Fruit fly (Drosophila melanogaster) whole organism, embryonic: ENCODE measurements around the gene Nsf2.

Experiments
- Antp ChIP-seq: fragments of 200-800 bp; sonication (Bioruptor generic); optimal IDR thresholded peaks from 3 replicates; lab custom pipeline; 2016; ENCODE audit warnings: missing biosample characterization, missing genetic modification characterization
- CG10274 ChIP-seq: fragments of 200-800 bp; sonication (Bioruptor generic); optimal IDR thresholded peaks from 3 replicates; lab custom pipeline; 2017; ENCODE audit warnings: missing biosample characterization, mild to moderate bottlenecking, missing genetic modification characterization
- CG11247 ChIP-seq: fragments of 200-800 bp; sonication (Bioruptor generic); IDR thresholded peaks from 2 replicates; pipeline ENCODE4 v1.3.6; 2022; ENCODE audit warnings: missing biosample characterization, missing genetic modification characterization
- CG11560 ChIP-seq: fragments of 200-800 bp; sonication (Bioruptor generic); IDR thresholded peaks from 3 replicates; pipeline ENCODE4 v1.3.6; 2022; ENCODE audit warnings: missing biosample characterization, missing genetic modification characterization
- CG11696 ChIP-seq: fragments of 200-800 bp; sonication (Bioruptor generic); IDR thresholded peaks from 2 replicates; pipeline ENCODE4 v1.3.6; 2022; ENCODE audit warnings: missing biosample characterization, missing genetic modification characterization
- CG12219 ChIP-seq: fragments of 200-800 bp; sonication (Bioruptor generic); optimal IDR thresholded peaks from 3 replicates; lab custom pipeline; 2018; ENCODE audit warnings: missing biosample characterization, mild to moderate bottlenecking, missing genetic modification characterization
- CG15011 ChIP-seq: fragments of 200-800 bp; sonication (Bioruptor generic); optimal IDR thresholded peaks from 3 replicates; lab custom pipeline; 2018; ENCODE audit warnings: missing biosample characterization, mild to moderate bottlenecking, missing genetic modification characterization
- CG15073 ChIP-seq: fragments of 200-800 bp; sonication (Bioruptor generic); optimal IDR thresholded peaks from 2 replicates; lab custom pipeline; 2016; ENCODE audit warnings: missing biosample characterization, missing genetic modification characterization
- CG15514 ChIP-seq: fragments of 200-800 bp; sonication (Bioruptor generic); optimal IDR thresholded peaks from 3 replicates; lab custom pipeline; 2017; ENCODE audit warnings: missing biosample characterization, missing genetic modification characterization, mild to moderate bottlenecking, moderate library complexity, missing genetic modification reagents
- CG15601 ChIP-seq: fragments of 200-800 bp; sonication (Bioruptor generic); optimal IDR thresholded peaks from 3 replicates; lab custom pipeline; 2019; ENCODE audit warnings: missing biosample characterization, mild to moderate bottlenecking, missing genetic modification characterization, moderate library complexity
- CG1603 ChIP-seq: fragments of 200-800 bp; sonication (Bioruptor generic); optimal IDR thresholded peaks from 2 replicates; lab custom pipeline; 2019; ENCODE audit warnings: missing biosample characterization, mild to moderate bottlenecking, missing genetic modification characterization, moderate library complexity
- CG17359 ChIP-seq: fragments of 200-800 bp; sonication (Bioruptor generic); optimal IDR thresholded peaks from 3 replicates; lab custom pipeline; 2018; ENCODE audit warnings: missing biosample characterization, mild to moderate bottlenecking, missing genetic modification characterization, moderate library complexity
- CG18599 ChIP-seq: fragments of 200-800 bp; sonication (Bioruptor generic); optimal IDR thresholded peaks from 3 replicates; lab custom pipeline; 2017; ENCODE audit warnings: missing biosample characterization, missing genetic modification characterization, mild to moderate bottlenecking, moderate library complexity, missing genetic modification reagents
- CG31365 ChIP-seq: fragments of 200-800 bp; sonication (Bioruptor generic); optimal IDR thresholded peaks from 2 replicates; lab custom pipeline; 2018; ENCODE audit warnings: missing biosample characterization, mild to moderate bottlenecking, missing genetic modification characterization
- CG31388 ChIP-seq: fragments of 200-800 bp; sonication (Bioruptor generic); optimal IDR thresholded peaks from 2 replicates; lab custom pipeline; 2016; ENCODE audit warnings: missing biosample characterization, missing genetic modification characterization
- CG4707 ChIP-seq: fragments of 200-800 bp; sonication (Bioruptor generic); optimal IDR thresholded peaks from 2 replicates; lab custom pipeline; 2018; ENCODE audit warnings: missing biosample characterization, mild to moderate bottlenecking, missing genetic modification characterization, moderate library complexity
- CG4854 ChIP-seq: fragments of 200-800 bp; sonication (Bioruptor generic); optimal IDR thresholded peaks from 2 replicates; lab custom pipeline; 2016; ENCODE audit warnings: missing biosample characterization, missing genetic modification characterization, inconsistent platforms
- CG6175 ChIP-seq: fragments of 200-800 bp; sonication (Bioruptor generic); IDR thresholded peaks from 3 replicates; pipeline ENCODE4 v1.3.6; 2022; ENCODE audit warnings: missing biosample characterization, missing genetic modification characterization
- CG6254 ChIP-seq: fragments of 200-800 bp; sonication (Bioruptor generic); optimal IDR thresholded peaks from 3 replicates; lab custom pipeline; 2017; ENCODE audit warnings: mild to moderate bottlenecking, missing biosample characterization, missing genetic modification reagents, missing genetic modification characterization
- CG8478 ChIP-seq: fragments of >200 bp; optimal IDR thresholded peaks from 2 replicates; lab custom pipeline; 2018
- CG8924 ChIP-seq: fragments of 200-800 bp; optimal IDR thresholded peaks from 3 replicates; lab custom pipeline; 2019; ENCODE audit warnings: missing biosample characterization, mild to moderate bottlenecking, missing genetic modification characterization, moderate library complexity
- CG9727 ChIP-seq: fragments of 200-800 bp; sonication (Bioruptor generic); optimal IDR thresholded peaks from 3 replicates; lab custom pipeline; 2017; ENCODE audit warnings: missing biosample characterization, mild to moderate bottlenecking, missing genetic modification characterization
- CG9876 ChIP-seq: fragments of 200-800 bp; sonication (Bioruptor generic); optimal IDR thresholded peaks from 2 replicates; lab custom pipeline; 2016; ENCODE audit warnings: missing biosample characterization, missing genetic modification characterization
- CoRest ChIP-seq: fragments of 200-800 bp; sonication (Bioruptor generic); optimal IDR thresholded peaks from 3 replicates; lab custom pipeline; 2018; ENCODE audit warnings: missing biosample characterization, mild to moderate bottlenecking, missing genetic modification characterization, moderate library complexity
- Deaf1 ChIP-seq: fragments of 200-800 bp; optimal IDR thresholded peaks from 3 replicates; lab custom pipeline; 2019; ENCODE audit warnings: missing biosample characterization, mild to moderate bottlenecking, missing genetic modification characterization, moderate library complexity
- Drgx ChIP-seq: fragments of 200-800 bp; sonication (Bioruptor generic); IDR thresholded peaks from 2 replicates; pipeline ENCODE4 v1.3.6; 2022; ENCODE audit warnings: missing biosample characterization, missing genetic modification characterization
- H2.0 ChIP-seq: fragments of 200-800 bp; sonication (Bioruptor generic); IDR thresholded peaks from 2 replicates; pipeline ENCODE4 v1.3.6; 2022; ENCODE audit warnings: missing biosample characterization, missing genetic modification characterization
- HHEX ChIP-seq: fragments of 200-800 bp; sonication (Bioruptor generic); optimal IDR thresholded peaks from 3 replicates; lab custom pipeline; 2017; ENCODE audit warnings: missing biosample characterization, mild to moderate bottlenecking, missing genetic modification characterization, missing genetic modification reagents
- Hmx ChIP-seq: fragments of 200-800 bp; sonication (Bioruptor generic); optimal IDR thresholded peaks from 2 replicates; lab custom pipeline; 2016; ENCODE audit warnings: missing biosample characterization, missing genetic modification characterization
- Jarid2 ChIP-seq: fragments of 200-800 bp; sonication (Bioruptor generic); optimal IDR thresholded peaks from 3 replicates; lab custom pipeline; 2017; ENCODE audit warnings: mild to moderate bottlenecking, missing biosample characterization, missing genetic modification reagents, missing genetic modification characterization
- Kr ChIP-seq: fragments of 200-800 bp; sonication (Bioruptor generic); optimal IDR thresholded peaks from 2 replicates; lab custom pipeline; 2017; ENCODE audit warnings: missing biosample characterization, mild to moderate bottlenecking, missing genetic modification characterization
- Lim3 ChIP-seq: fragments of 200-800 bp; sonication (Bioruptor generic); IDR thresholded peaks from 2 replicates; pipeline ENCODE4 v1.3.6; 2022; ENCODE audit warnings: missing biosample characterization, missing genetic modification characterization
- Myb ChIP-seq: fragments of 200-800 bp; sonication (Bioruptor generic); optimal IDR thresholded peaks from 2 replicates; lab custom pipeline; 2016; ENCODE audit warnings: missing biosample characterization, missing genetic modification characterization
- NFAT ChIP-seq: fragments of 200-800 bp; sonication (Bioruptor generic); IDR thresholded peaks from 2 replicates; pipeline ENCODE4 v1.3.6; 2022; ENCODE audit warnings: missing biosample characterization, missing genetic modification characterization
- Nf-YB ChIP-seq: fragments of 200-800 bp; sonication (Bioruptor generic); optimal IDR thresholded peaks from 3 replicates; lab custom pipeline; 2019; ENCODE audit warnings: missing biosample characterization, mild to moderate bottlenecking, missing genetic modification characterization, moderate library complexity
- PHDP ChIP-seq: fragments of 200-800 bp; sonication (Bioruptor generic); optimal IDR thresholded peaks from 3 replicates; lab custom pipeline; 2018; ENCODE audit warnings: missing biosample characterization, mild to moderate bottlenecking, missing genetic modification characterization, moderate library complexity
- Scr ChIP-seq: fragments of 200-800 bp; sonication (Bioruptor generic); IDR thresholded peaks from 2 replicates; pipeline ENCODE4 v1.3.6; 2022; ENCODE audit warnings: missing biosample characterization, missing genetic modification characterization; ENCODE audit not compliant: partially characterized antibody
- Sox102F ChIP-seq: fragments of 200-800 bp; sonication (Bioruptor generic); optimal IDR thresholded peaks from 2 replicates; lab custom pipeline; 2018; ENCODE audit warnings: missing biosample characterization, mild to moderate bottlenecking, missing genetic modification characterization, moderate library complexity
- Trl ChIP-seq, 3 experiments: fragments of >200 bp in 2 of 3; fragments of 200-800 bp in 1 of 3; sonication (Bioruptor generic) in 1 of 3; optimal IDR thresholded peaks; 2 replicates in 1 of 3; 3 replicates in 2 of 3; lab custom pipeline; 2016 to 2017; ENCODE audit warnings: missing biosample characterization in 1 of 3, missing genetic modification characterization in 1 of 3
- ash1 ChIP-seq: fragments of 200-800 bp; sonication (Bioruptor generic); optimal IDR thresholded peaks from 2 replicates; lab custom pipeline; 2018; ENCODE audit warnings: missing biosample characterization, mild to moderate bottlenecking, missing genetic modification characterization
- croc ChIP-seq: fragments of 200-800 bp; sonication (Bioruptor generic); conservative IDR thresholded peaks from 3 replicates; pipeline ENCODE4 v1.3.6; 2022; ENCODE audit warnings: missing biosample characterization, missing genetic modification characterization
- fd3F ChIP-seq: fragments of 200-800 bp; sonication (Bioruptor generic); optimal IDR thresholded peaks from 2 replicates; lab custom pipeline; 2018; ENCODE audit warnings: missing biosample characterization, mild to moderate bottlenecking, missing genetic modification characterization, moderate library complexity
- gcm2 ChIP-seq: fragments of 200-800 bp; sonication (Bioruptor generic); optimal IDR thresholded peaks from 2 replicates; lab custom pipeline; 2016; ENCODE audit warnings: missing biosample characterization, missing genetic modification characterization
- phol ChIP-seq: fragments of 200-800 bp; sonication (Bioruptor generic); optimal IDR thresholded peaks from 3 replicates; lab custom pipeline; 2018; ENCODE audit warnings: missing biosample characterization, mild to moderate bottlenecking, missing genetic modification characterization, moderate library complexity
- sc ChIP-seq, 3 experiments: fragments of >200 bp in 2 of 3; fragments of 200-800 bp in 1 of 3; sonication (Bioruptor generic) in 1 of 3; optimal IDR thresholded peaks; 2 replicates in 2 of 3; 3 replicates in 1 of 3; lab custom pipeline; 2017; ENCODE audit warnings: mild to moderate bottlenecking in 1 of 3, missing biosample characterization in 1 of 3, missing genetic modification characterization in 1 of 3, missing genetic modification reagents in 1 of 3
- shn ChIP-seq: fragments of 200-800 bp; sonication (Bioruptor generic); optimal IDR thresholded peaks from 3 replicates; lab custom pipeline; 2016; ENCODE audit warnings: missing biosample characterization, missing genetic modification characterization
- vfl ChIP-seq: fragments of 200-800 bp; sonication (Bioruptor generic); optimal IDR thresholded peaks from 2 replicates; lab custom pipeline; 2016; ENCODE audit warnings: missing biosample characterization, missing genetic modification characterization
- wek ChIP-seq: fragments of 200-800 bp; sonication (Bioruptor generic); optimal IDR thresholded peaks from 3 replicates; lab custom pipeline; 2018; ENCODE audit warnings: missing biosample characterization, mild to moderate bottlenecking, missing genetic modification characterization, moderate library complexity
- wor ChIP-seq: fragments of 200-800 bp; sonication (Bioruptor generic); IDR thresholded peaks from 2 replicates; pipeline ENCODE4 v1.3.6; 2022; ENCODE audit warnings: missing biosample characterization, missing genetic modification characterization
- zf30C ChIP-seq: fragments of 200-800 bp; sonication (Bioruptor generic); optimal IDR thresholded peaks from 3 replicates; lab custom pipeline; 2018; ENCODE audit warnings: missing biosample characterization, mild to moderate bottlenecking, missing genetic modification characterization

Gene Nsf2

DNA sequence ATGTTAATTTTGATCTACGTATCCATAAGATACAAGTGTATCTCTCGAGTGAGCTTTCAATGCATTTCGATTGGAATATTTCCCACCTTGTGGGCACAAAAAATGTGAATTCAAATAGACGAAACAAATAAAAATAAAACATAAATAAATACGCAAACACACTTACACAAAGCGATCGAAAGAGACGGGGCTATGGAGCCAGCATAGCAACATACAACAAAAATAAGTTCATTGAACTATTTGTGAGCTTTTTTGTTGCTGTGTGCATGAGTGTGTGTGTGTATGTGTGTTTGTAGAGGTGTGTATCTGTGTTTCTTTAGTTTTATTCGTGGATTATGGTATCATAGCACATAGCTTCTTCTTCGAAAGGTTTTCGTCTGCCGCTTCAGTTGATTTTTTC is 17.3 kb downstream of the Nsf2 start (continued):
- no peak for TF ChIP-seq Jarid2 (GFP tag; lab: Kevin White, UChicago)
- TF ChIP-seq CG6254 (GFP tag; lab: Kevin White, UChicago), result no peak
- TF ChIP-seq zf30C (GFP tag; lab: Kevin White, UChicago), result no peak
- no peak for TF ChIP-seq CG6175 (GFP tag; lab: Robert Waterston, UW)
- TF ChIP-seq Antp (GFP tag; lab: Kevin White, UChicago), result no peak
- TF ChIP-seq Scr, result no peak
- TF ChIP-seq shn (GFP tag; lab: Kevin White, UChicago), result no peak
- no peak for TF ChIP-seq gcm2
- TF ChIP-seq CG8478 (lab: Kevin White, UChicago), result no peak
- no peak for TF ChIP-seq CG15011
- no peak for TF ChIP-seq wor (GFP tag; lab: Robert Waterston, UW)
- no peak for TF ChIP-seq ash1 (GFP tag; lab: Kevin White, UChicago)
- no peak for TF ChIP-seq CG10274
- no peak for TF ChIP-seq CG15514 (GFP tag; lab: Kevin White, UChicago)
- TF ChIP-seq Myb (GFP tag; lab: Kevin White, UChicago), result no peak
- no peak for TF ChIP-seq H2.0 (GFP tag; lab: Robert Waterston, UW)
- TF ChIP-seq HHEX (GFP tag; lab: Kevin White, UChicago), result no peak
- TF ChIP-seq CG31365 (tag; lab: Kevin White, UChicago), result no peak
- TF ChIP-seq CG4707, result no peak
- TF ChIP-seq CG4854, result no peak
- TF ChIP-seq CG15601 (tag; lab: Kevin White, UChicago), result peak; percentile 31
- no peak for TF ChIP-seq fd3F (GFP tag; lab: Kevin White, UChicago)
- no peak for TF ChIP-seq CG15073 (GFP tag; lab: Kevin White, UChicago)
- TF ChIP-seq CG17359 (tag; lab: Kevin White, UChicago), result peak; percentile 11
- TF ChIP-seq NFAT (GFP tag; lab: Robert Waterston, UW), result no peak
- TF ChIP-seq CG18599 (GFP tag; lab: Kevin White, UChicago), result no peak
- TF ChIP-seq Deaf1 (tag; lab: Kevin White, UChicago), result no peak
- TF ChIP-seq phol, result no peak
- TF ChIP-seq croc, result no peak
- TF ChIP-seq Kr (GFP tag; lab: Kevin White, UChicago), result no peak
- no peak for TF ChIP-seq CG31388 (GFP tag; lab: Kevin White, UChicago)
- no peak for TF ChIP-seq CG12219 (GFP tag; lab: Kevin White, UChicago)
- no peak for TF ChIP-seq CG11696
- no peak for TF ChIP-seq Nf-YB
- peak; percentile 4 for TF ChIP-seq CG8924
- no peak for TF ChIP-seq CG11560 (tag; lab: Robert Waterston, UW)
- TF ChIP-seq vfl, result no peak
- TF ChIP-seq wek, result no peak
- TF ChIP-seq CG1603, result peak; percentile 13
- no peak for TF ChIP-seq Hmx (GFP tag; lab: Kevin White, UChicago)
- TF ChIP-seq Trl (optimal IDR thresholded peaks at IDR 0.05; lab: Kevin White, UChicago), result no peak
- no peak for TF ChIP-seq Trl (GFP tag; optimal IDR thresholded peaks at IDR 0.05; lab: Kevin White, UChicago)
- no peak for TF ChIP-seq CG9876 (GFP tag; lab: Kevin White, UChicago)
- no peak for TF ChIP-seq CoRest (tag; lab: Kevin White, UChicago)
- no peak for TF ChIP-seq CG11247
- no peak for TF ChIP-seq sc (optimal IDR thresholded peaks at IDR 0.05; lab: Kevin White, UChicago)
- no peak for TF ChIP-seq sc (GFP tag; optimal IDR thresholded peaks at IDR 0.05; lab: Kevin White, UChicago)
- no peak for TF ChIP-seq Lim3
- peak; percentile 18 for TF ChIP-seq PHDP (tag; lab: Kevin White, UChicago)
- TF ChIP-seq Drgx, result no peak
- peak; percentile 23 for TF ChIP-seq Sox102F (GFP tag; lab: Kevin White, UChicago)
- peak; percentile 31 for TF ChIP-seq CG9727 (GFP tag; lab: Kevin White, UChicago)
